Worm (Caenorhabditis elegans) whole organism, early embryonic: ENCODE measurements around the gene cbs-1.

Source experiments
- B0310.2 ChIP-seq: sonication (generic microtip); optimal IDR thresholded peaks from 2 replicates; lab custom pipeline; 2016; ENCODE audit warnings: mild to moderate bottlenecking, missing genetic modification characterization, missing compliant biosample characterization
- aly-1 ChIP-seq: sonication (generic microtip); optimal IDR thresholded peaks from 2 replicates; lab custom pipeline; 2016; ENCODE audit warnings: missing genetic modification characterization, missing compliant biosample characterization
- ama-1 ChIP-seq: fragments of 150-350 bp; optimal IDR thresholded peaks from 2 replicates; lab custom pipeline; 2014
- ceh-13 ChIP-seq: fragments of 200-800 bp; sonication (Bioruptor generic); optimal IDR thresholded peaks from 2 replicates; lab custom pipeline; 2018; ENCODE audit warnings: mild to moderate bottlenecking, missing genetic modification characterization, missing compliant biosample characterization
- ceh-36 ChIP-seq: sonication (generic microtip); optimal IDR thresholded peaks from 2 replicates; lab custom pipeline; 2016; ENCODE audit warnings: missing genetic modification characterization, inconsistent platforms, missing compliant biosample characterization
- ets-7 ChIP-seq: sonication (generic microtip); optimal IDR thresholded peaks from 2 replicates; lab custom pipeline; 2016; ENCODE audit warnings: missing genotype, missing genetic modification characterization, missing compliant biosample characterization
- hmbx-1 ChIP-seq: sonication (generic microtip); optimal IDR thresholded peaks from 2 replicates; lab custom pipeline; 2016; ENCODE audit warnings: mild to moderate bottlenecking, missing genetic modification characterization, missing compliant biosample characterization
- scrt-1 ChIP-seq: fragments of 200-800 bp; sonication (Bioruptor generic); IDR thresholded peaks from 2 replicates; pipeline ENCODE4 v1.3.6; 2022; ENCODE audit warnings: missing genetic modification characterization, missing compliant biosample characterization
- sea-1 ChIP-seq: fragments of 200-800 bp; sonication (Bioruptor generic); conservative IDR thresholded peaks from 2 replicates; pipeline ENCODE4 v1.3.6; 2022; ENCODE audit warnings: missing genetic modification characterization, missing compliant biosample characterization
- tbx-37 ChIP-seq: fragments of 200-800 bp; sonication (Bioruptor generic); conservative IDR thresholded peaks from 2 replicates; pipeline ENCODE4 v1.3.6; 2022; ENCODE audit warnings: missing genetic modification reagents, missing genetic modification characterization, missing compliant biosample characterization

ce11 chrX:10074988-10075387 lies 20.9 kb downstream of the cbs-1 start, which contains the start of gene dao-4:
- TF ChIP-seq ceh-13 (GFP tag; lab: Kevin White, UChicago) (no peak), ama-1 (no peak), aly-1 (no peak), scrt-1 (no peak), tbx-37 (GFP tag; lab: Robert Waterston, UW) (no peak), sea-1 (GFP tag; lab: Robert Waterston, UW) (no peak), ceh-36 (no peak), B0310.2 (no peak), hmbx-1 (tag; lab: Kevin White, UChicago) (no peak), ets-7 (tag; lab: Kevin White, UChicago) (no peak)
